Worm (Caenorhabditis elegans) whole organism, early embryonic: ENCODE results near the gene str-14.

Source experiments
- B0310.2 ChIP-seq: sonication (generic microtip); optimal IDR thresholded peaks from 2 replicates; lab custom pipeline; 2016; ENCODE audit warnings: mild to moderate bottlenecking, missing genetic modification characterization, missing compliant biosample characterization
- F13C5.2 ChIP-seq: sonication (generic microtip); optimal IDR thresholded peaks from 2 replicates; lab custom pipeline; 2017; ENCODE audit warnings: mild to moderate bottlenecking, missing genetic modification characterization, inconsistent platforms, missing compliant biosample characterization
- aly-1 ChIP-seq: sonication (generic microtip); optimal IDR thresholded peaks from 2 replicates; lab custom pipeline; 2016; ENCODE audit warnings: missing genetic modification characterization, missing compliant biosample characterization
- ama-1 ChIP-seq: fragments of 150-350 bp; optimal IDR thresholded peaks from 2 replicates; lab custom pipeline; 2014
- ceh-13 ChIP-seq: fragments of 200-800 bp; sonication (Bioruptor generic); optimal IDR thresholded peaks from 2 replicates; lab custom pipeline; 2018; ENCODE audit warnings: mild to moderate bottlenecking, missing genetic modification characterization, missing compliant biosample characterization
- ceh-36 ChIP-seq: sonication (generic microtip); optimal IDR thresholded peaks from 2 replicates; lab custom pipeline; 2016; ENCODE audit warnings: missing genetic modification characterization, inconsistent platforms, missing compliant biosample characterization
- ets-7 ChIP-seq: sonication (generic microtip); optimal IDR thresholded peaks from 2 replicates; lab custom pipeline; 2016; ENCODE audit warnings: missing genotype, missing genetic modification characterization, missing compliant biosample characterization
- flt-1 ChIP-seq: fragments of 200-800 bp; sonication (Bioruptor generic); IDR thresholded peaks from 2 replicates; pipeline ENCODE4 v1.3.6; 2022; ENCODE audit warnings: missing genetic modification characterization, missing compliant biosample characterization
- hmbx-1 ChIP-seq: sonication (generic microtip); optimal IDR thresholded peaks from 2 replicates; lab custom pipeline; 2016; ENCODE audit warnings: mild to moderate bottlenecking, missing genetic modification characterization, missing compliant biosample characterization
- hmg-4 ChIP-seq: fragments of 200-800 bp; sonication (Bioruptor generic); optimal IDR thresholded peaks from 2 replicates; lab custom pipeline; 2018; ENCODE audit warnings: mild to moderate bottlenecking, missing genetic modification characterization, missing compliant biosample characterization
- hnd-1 ChIP-seq: sonication (generic microtip); optimal IDR thresholded peaks from 2 replicates; lab custom pipeline; 2016; ENCODE audit warnings: missing genetic modification characterization, missing compliant biosample characterization
- pes-1 ChIP-seq: fragments of 200-800 bp; sonication (Bioruptor generic); IDR thresholded peaks from 2 replicates; pipeline ENCODE4 v1.3.6; 2022; ENCODE audit warnings: missing genetic modification reagents, missing genetic modification characterization, missing compliant biosample characterization
- scrt-1 ChIP-seq: fragments of 200-800 bp; sonication (Bioruptor generic); IDR thresholded peaks from 2 replicates; pipeline ENCODE4 v1.3.6; 2022; ENCODE audit warnings: missing genetic modification characterization, missing compliant biosample characterization
- sea-1 ChIP-seq: fragments of 200-800 bp; sonication (Bioruptor generic); conservative IDR thresholded peaks from 2 replicates; pipeline ENCODE4 v1.3.6; 2022; ENCODE audit warnings: missing genetic modification characterization, missing compliant biosample characterization
- tbx-11 ChIP-seq: fragments of 200-800 bp; sonication (Bioruptor generic); IDR thresholded peaks from 2 replicates; pipeline ENCODE4 v1.3.6; 2022; ENCODE audit warnings: missing genetic modification characterization, missing compliant biosample characterization
- tbx-37 ChIP-seq: fragments of 200-800 bp; sonication (Bioruptor generic); conservative IDR thresholded peaks from 2 replicates; pipeline ENCODE4 v1.3.6; 2022; ENCODE audit warnings: missing genetic modification reagents, missing genetic modification characterization, missing compliant biosample characterization
- tra-4 ChIP-seq: sonication (generic microtip); optimal IDR thresholded peaks from 2 replicates; lab custom pipeline; 2017; ENCODE audit warnings: missing genetic modification characterization, missing compliant biosample characterization

str-14 gene

DNA sequence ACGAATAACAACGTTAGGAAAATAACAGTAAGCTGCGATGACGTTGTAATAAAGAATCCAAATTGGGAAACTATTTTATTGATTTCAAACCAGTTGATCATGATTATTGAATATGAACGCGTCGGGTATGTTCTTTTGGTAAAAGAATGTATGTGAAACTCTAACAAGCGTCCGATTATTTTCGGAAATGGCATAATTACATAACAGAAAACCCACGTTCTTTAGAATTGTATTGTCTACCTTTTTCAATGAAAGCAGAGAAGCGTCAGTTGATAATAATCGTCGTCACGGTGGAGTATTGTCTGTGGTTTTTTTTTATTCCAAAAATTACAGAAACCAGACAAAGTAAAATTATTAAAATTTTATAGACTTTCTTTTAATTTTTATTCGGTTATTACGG, at the start of gene str-14:
Gene str-14, minus strand, starts transcription at position 101 of the 400 bp plus-strand sequence.
- TF ChIP-seq hmbx-1 (tag; lab: Kevin White, UChicago) (no peak), hnd-1 (no peak), ama-1 (lab: Kevin White, UChicago) (no peak), aly-1 (no peak), F13C5.2 (no peak), tbx-11 (GFP tag; lab: Robert Waterston, UW) (no peak), tbx-37 (GFP tag; lab: Robert Waterston, UW) (no peak), ets-7 (tag; lab: Kevin White, UChicago) (no peak), ceh-13 (GFP tag; lab: Kevin White, UChicago) (no peak), B0310.2 (no peak), flt-1 (no peak), pes-1 (GFP tag; lab: Robert Waterston, UW) (no peak), tra-4 (no peak), sea-1 (no peak), ceh-36 (tag; lab: Kevin White, UChicago) (no peak), scrt-1 (no peak), hmg-4 (no peak)

DNA sequence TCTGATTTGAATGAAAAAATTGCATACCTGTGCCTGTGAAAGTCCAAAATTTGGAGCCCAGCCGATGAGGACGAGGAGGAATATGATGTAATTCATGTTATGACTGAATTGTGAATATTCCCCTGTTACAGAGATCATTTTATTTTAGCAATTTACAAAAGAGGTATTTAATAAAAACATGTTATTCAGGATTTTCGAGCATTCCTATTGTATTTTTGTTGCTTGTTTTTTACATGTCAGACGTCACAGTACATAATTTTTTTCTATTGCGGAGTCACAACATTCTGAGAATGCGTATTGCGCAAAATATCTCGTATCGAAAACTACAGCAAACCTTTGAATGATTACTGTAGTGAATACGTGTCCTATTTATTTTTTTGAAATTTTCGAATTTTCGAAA, 48.2 kb upstream of the str-14 start, which contains the start of gene F36D3.14:
Gene F36D3.14, minus strand, starts transcription at position 101 of the 400 bp plus-strand sequence.
- no peak for TF ChIP-seq aly-1

DNA sequence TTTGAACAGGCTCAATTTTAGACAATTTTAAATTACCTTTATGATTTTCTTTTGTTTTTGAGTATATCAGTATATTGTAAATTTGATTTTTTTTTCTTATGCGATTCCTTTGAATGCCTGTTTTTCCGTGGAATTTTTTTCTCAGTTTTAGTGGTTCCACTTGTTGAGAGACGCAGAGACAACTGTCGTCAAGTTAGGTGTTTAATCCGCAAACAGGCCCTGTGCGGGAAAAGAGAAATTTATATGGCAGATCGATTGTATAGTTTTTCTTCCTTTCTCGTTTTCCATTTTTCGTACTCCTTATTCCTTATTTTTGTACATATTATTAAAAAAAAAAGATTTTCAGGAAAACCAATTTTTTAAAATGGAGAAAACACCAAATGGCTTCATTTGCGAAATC, 44.0 kb upstream of the str-14 start, which contains the start of gene F36D3.1:
Gene F36D3.1, plus strand, starts transcription at position 347 of the 400 bp plus-strand sequence.
- no peak for TF ChIP-seq pes-1 (GFP tag; lab: Robert Waterston, UW)
- TF ChIP-seq ets-7 (tag; lab: Kevin White, UChicago): no peak
- no peak for TF ChIP-seq hnd-1
- TF ChIP-seq ceh-13 (GFP tag; lab: Kevin White, UChicago): no peak
- TF ChIP-seq aly-1: no peak
- TF ChIP-seq scrt-1: no peak
- TF ChIP-seq hmbx-1 (tag; lab: Kevin White, UChicago): no peak
- no peak for TF ChIP-seq ceh-36 (tag; lab: Kevin White, UChicago)
- TF ChIP-seq hmg-4: no peak
- TF ChIP-seq tra-4: no peak
- no peak for TF ChIP-seq tbx-37 (GFP tag; lab: Robert Waterston, UW)
- TF ChIP-seq tbx-11 (GFP tag; lab: Robert Waterston, UW): no peak
- no peak for TF ChIP-seq F13C5.2

DNA sequence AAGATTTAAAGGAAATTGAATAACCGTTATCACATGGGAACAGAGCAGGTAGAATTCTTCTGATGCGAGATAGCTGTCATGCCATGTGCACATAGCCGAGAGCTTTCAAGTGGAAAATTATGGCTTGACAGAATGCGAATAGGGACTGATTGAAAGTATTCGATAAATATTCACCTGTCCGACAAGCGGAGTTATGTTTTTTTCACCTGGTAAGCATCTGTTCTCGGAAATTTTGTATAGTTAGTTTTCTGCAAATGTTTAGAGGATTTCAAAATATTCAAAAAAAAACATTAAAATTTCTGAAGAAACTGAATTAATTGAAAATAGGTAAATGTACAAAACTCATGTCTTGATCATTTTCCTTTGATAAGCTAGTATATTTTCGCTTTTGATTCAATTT, 42.5 kb upstream of the str-14 start, which contains the start of gene srh-136:
Gene srh-136, minus strand, starts transcription at position 93 of the 400 bp plus-strand sequence.
- TF ChIP-seq ceh-36 (tag; lab: Kevin White, UChicago): no peak
- no peak for TF ChIP-seq hmbx-1 (tag; lab: Kevin White, UChicago)
- no peak for TF ChIP-seq ama-1 (lab: Kevin White, UChicago)
- TF ChIP-seq ets-7 (tag; lab: Kevin White, UChicago): no peak
- TF ChIP-seq tbx-37 (GFP tag; lab: Robert Waterston, UW): no peak
- TF ChIP-seq scrt-1: no peak
- no peak for TF ChIP-seq hmg-4
- TF ChIP-seq tra-4: no peak
- no peak for TF ChIP-seq aly-1
- TF ChIP-seq B0310.2: no peak
- TF ChIP-seq pes-1 (GFP tag; lab: Robert Waterston, UW): no peak

DNA sequence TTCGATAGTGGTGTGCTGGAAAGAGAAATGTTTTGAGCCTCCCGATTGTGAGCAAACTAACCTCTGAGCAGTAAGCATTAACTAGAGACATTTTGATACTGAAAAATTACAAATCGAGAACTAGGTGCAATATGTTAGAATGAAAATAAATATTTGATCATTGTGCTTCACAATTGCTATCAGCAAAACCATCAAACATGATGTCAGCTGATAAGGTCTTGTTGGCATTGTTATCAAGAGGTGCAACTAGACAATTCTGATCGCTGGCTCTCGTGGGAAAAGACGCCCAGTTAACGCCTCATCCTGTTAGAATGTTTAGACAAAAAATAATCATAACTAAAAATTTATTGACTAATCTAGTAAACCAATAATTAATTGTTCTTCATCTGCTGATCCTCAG, 39.4 kb upstream of the str-14 start, which contains the start of gene comt-2:
Gene comt-2, minus strand, starts transcription at position 131 of the 400 bp plus-strand sequence.
- TF ChIP-seq ceh-36 (tag; lab: Kevin White, UChicago) (no peak), F13C5.2 (no peak), tbx-11 (GFP tag; lab: Robert Waterston, UW) (no peak), hmbx-1 (tag; lab: Kevin White, UChicago) (no peak), ets-7 (tag; lab: Kevin White, UChicago) (no peak), scrt-1 (no peak), pes-1 (GFP tag; lab: Robert Waterston, UW) (no peak), hmg-4 (no peak), tra-4 (no peak), ama-1 (lab: Kevin White, UChicago) (no peak), sea-1 (no peak), hnd-1 (no peak), flt-1 (no peak), aly-1 (no peak), tbx-37 (GFP tag; lab: Robert Waterston, UW) (no peak), B0310.2 (no peak)

DNA sequence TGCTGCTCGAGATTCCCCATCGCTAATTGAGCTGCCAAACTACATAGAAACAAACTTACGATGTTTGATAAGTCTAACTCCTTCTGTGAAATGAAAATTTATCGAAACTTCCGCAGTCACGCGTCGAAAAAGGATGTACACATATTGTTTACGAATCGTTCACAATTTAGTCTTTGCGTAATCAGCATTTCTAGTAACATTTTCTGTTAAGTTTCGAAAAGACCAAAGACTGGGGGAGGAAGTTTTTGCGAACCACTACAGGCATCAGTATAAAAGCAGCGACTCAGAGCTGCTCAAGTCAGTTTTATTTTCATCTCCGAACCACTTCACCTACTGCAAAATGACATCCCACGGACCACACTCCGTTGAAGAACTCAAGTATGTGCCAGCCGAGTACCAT, 33.2 kb upstream of the str-14 start, which contains the start of gene sqst-4:
Gene sqst-4, plus strand, starts transcription at position 301 of the 400 bp plus-strand sequence.
- TF ChIP-seq aly-1 (no peak), ama-1 (lab: Kevin White, UChicago) (no peak), tbx-37 (GFP tag; lab: Robert Waterston, UW) (no peak), flt-1 (no peak), tra-4 (no peak), hmbx-1 (tag; lab: Kevin White, UChicago) (no peak), ets-7 (tag; lab: Kevin White, UChicago) (no peak), sea-1 (no peak), F13C5.2 (no peak)

DNA sequence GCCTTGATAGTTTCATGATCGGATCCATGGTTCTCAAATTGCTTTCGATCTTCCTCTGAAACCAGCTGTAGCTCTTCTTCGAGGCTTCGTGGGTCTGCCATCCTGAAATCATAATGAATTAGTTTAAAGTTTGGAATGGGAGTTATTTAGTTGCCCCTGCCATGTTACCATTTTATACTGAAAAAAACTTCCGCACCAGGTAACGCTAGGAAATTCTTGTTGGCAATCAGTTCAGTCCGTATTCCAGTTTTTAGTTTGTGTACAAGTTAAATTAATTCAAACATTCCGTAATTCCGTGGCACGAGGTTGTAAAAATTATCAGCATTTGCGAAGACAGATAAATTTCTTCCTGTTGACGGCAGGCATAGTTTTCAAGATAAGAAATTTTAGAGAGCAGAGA, 32.5 kb upstream of the str-14 start, which contains the start of gene Y32B12A.5:
Gene Y32B12A.5, minus strand, starts transcription at position 101 of the 400 bp plus-strand sequence.
- no peak for TF ChIP-seq scrt-1
- TF ChIP-seq ceh-36 (tag; lab: Kevin White, UChicago): no peak
- no peak for TF ChIP-seq pes-1 (GFP tag; lab: Robert Waterston, UW)
- TF ChIP-seq tbx-11 (GFP tag; lab: Robert Waterston, UW): no peak
- no peak for TF ChIP-seq sea-1
- no peak for TF ChIP-seq hnd-1
- TF ChIP-seq ceh-13 (GFP tag; lab: Kevin White, UChicago): no peak
- no peak for TF ChIP-seq F13C5.2
- no peak for TF ChIP-seq tbx-37 (GFP tag; lab: Robert Waterston, UW)
- TF ChIP-seq flt-1: no peak
- no peak for TF ChIP-seq hmg-4
- TF ChIP-seq ama-1 (lab: Kevin White, UChicago): no peak
- no peak for TF ChIP-seq ets-7 (tag; lab: Kevin White, UChicago)
- TF ChIP-seq B0310.2: no peak
- TF ChIP-seq aly-1: no peak
- no peak for TF ChIP-seq tra-4
- TF ChIP-seq hmbx-1 (tag; lab: Kevin White, UChicago): no peak

DNA sequence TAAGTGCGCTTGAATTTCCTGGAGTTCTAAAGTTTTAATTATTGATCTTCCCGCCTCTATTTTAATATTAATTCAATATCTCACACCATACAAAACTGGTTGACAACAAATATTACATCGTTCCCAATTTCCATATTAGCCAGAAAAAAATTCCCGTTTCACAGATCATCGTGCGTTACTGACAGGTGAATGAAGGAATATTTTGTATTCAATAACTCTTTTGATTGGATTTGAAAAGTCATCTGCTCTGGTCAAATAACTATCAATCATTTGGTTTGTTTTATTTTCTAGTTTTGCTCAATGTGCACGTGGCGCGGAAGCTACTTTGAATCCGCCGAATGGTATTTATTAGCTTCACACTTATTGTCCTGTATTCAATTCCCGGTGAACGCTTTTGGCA, 28.7 kb upstream of the str-14 start, which contains the start of gene srh-139:
Gene srh-139, plus strand, starts transcription at position 301 of the 400 bp plus-strand sequence.
- TF ChIP-seq tbx-37 (GFP tag; lab: Robert Waterston, UW) (no peak), pes-1 (GFP tag; lab: Robert Waterston, UW) (no peak)
